Fruit fly (Drosophila melanogaster) whole organism, prepupa: ENCODE measurements around the gene CG13857.

Experiments used
- Blimp-1 ChIP-seq: fragments of 200-800 bp; sonication (Bioruptor generic); optimal IDR thresholded peaks from 3 replicates; lab custom pipeline; 2017; ENCODE audit warnings: missing biosample characterization, missing genetic modification characterization, mild to moderate bottlenecking, moderate library complexity, missing genetic modification reagents
- CG10631 ChIP-seq: fragments of 200-800 bp; sonication (Bioruptor generic); optimal IDR thresholded peaks from 2 replicates; lab custom pipeline; 2016; ENCODE audit warnings: missing biosample characterization, missing genetic modification characterization
- CG11762 ChIP-seq: fragments of 200-800 bp; sonication (Bioruptor generic); optimal IDR thresholded peaks from 3 replicates; lab custom pipeline; 2016; ENCODE audit warnings: missing biosample characterization, missing genetic modification characterization; ENCODE audit not compliant: insufficient read depth
- CG15336 ChIP-seq: fragments of 200-800 bp; sonication (Bioruptor generic); IDR thresholded peaks from 2 replicates; pipeline ENCODE4 v1.3.6; 2022; ENCODE audit warnings: missing biosample characterization, missing genetic modification characterization
- CG1621 ChIP-seq: fragments of 200-800 bp; sonication (Bioruptor generic); optimal IDR thresholded peaks from 3 replicates; lab custom pipeline; 2018; ENCODE audit warnings: missing biosample characterization, mild to moderate bottlenecking, missing genetic modification characterization
- CG16779 ChIP-seq: fragments of 200-800 bp; sonication (Bioruptor generic); optimal IDR thresholded peaks from 3 replicates; lab custom pipeline; 2017; ENCODE audit warnings: missing biosample characterization, mild to moderate bottlenecking, missing genetic modification characterization
- CG3032 ChIP-seq: fragments of 200-800 bp; optimal IDR thresholded peaks from 2 replicates; lab custom pipeline; 2019; ENCODE audit warnings: missing biosample characterization, mild to moderate bottlenecking, missing genetic modification characterization, moderate library complexity
- CG31627 ChIP-seq: fragments of 200-800 bp; sonication (Bioruptor generic); optimal IDR thresholded peaks from 3 replicates; lab custom pipeline; 2016; ENCODE audit warnings: missing biosample characterization, missing genetic modification characterization
- CG32006 ChIP-seq: fragments of 200-800 bp; sonication (Bioruptor generic); optimal IDR thresholded peaks from 3 replicates; lab custom pipeline; 2017; ENCODE audit warnings: missing biosample characterization, mild to moderate bottlenecking, missing genetic modification characterization
- CG3919 ChIP-seq: fragments of 200-800 bp; sonication (Bioruptor generic); optimal IDR thresholded peaks from 3 replicates; lab custom pipeline; 2016; ENCODE audit warnings: missing biosample characterization, missing genetic modification characterization
- CG4318 ChIP-seq: fragments of 200-800 bp; sonication (Bioruptor generic); optimal IDR thresholded peaks from 3 replicates; lab custom pipeline; 2017; ENCODE audit warnings: missing biosample characterization, mild to moderate bottlenecking, missing genetic modification characterization
- CG6163 ChIP-seq: fragments of 200-800 bp; sonication (Bioruptor generic); IDR thresholded peaks from 3 replicates; pipeline ENCODE4 v1.3.6; 2022; ENCODE audit warnings: missing biosample characterization, missing genetic modification characterization
- CG6808 ChIP-seq: fragments of 200-800 bp; sonication (Bioruptor generic); optimal IDR thresholded peaks from 3 replicates; lab custom pipeline; 2017; ENCODE audit warnings: missing biosample characterization, missing genetic modification characterization, mild to moderate bottlenecking, moderate library complexity, missing genetic modification reagents
- CG6854 ChIP-seq: fragments of 200-800 bp; sonication (Bioruptor generic); optimal IDR thresholded peaks from 2 replicates; lab custom pipeline; 2017; ENCODE audit warnings: missing biosample characterization, mild to moderate bottlenecking, missing genetic modification characterization
- CG7368 ChIP-seq: fragments of 200-800 bp; sonication (Bioruptor generic); optimal IDR thresholded peaks from 3 replicates; lab custom pipeline; 2016; ENCODE audit warnings: missing biosample characterization, missing genetic modification characterization
- CG8319 ChIP-seq: fragments of 200-800 bp; sonication (Bioruptor generic); optimal IDR thresholded peaks from 3 replicates; lab custom pipeline; 2016; ENCODE audit warnings: missing biosample characterization, missing genetic modification characterization
- CG8632 ChIP-seq: fragments of 200-800 bp; sonication (Bioruptor generic); optimal IDR thresholded peaks from 3 replicates; lab custom pipeline; 2016; ENCODE audit warnings: missing biosample characterization, missing genetic modification characterization
- CG9139 ChIP-seq: fragments of 200-800 bp; sonication (Bioruptor generic); optimal IDR thresholded peaks from 3 replicates; lab custom pipeline; 2017; ENCODE audit warnings: missing biosample characterization, mild to moderate bottlenecking, missing genetic modification characterization
- Eip78C ChIP-seq: fragments of 200-800 bp; sonication (Bioruptor generic); peaks from one replicate; lab custom pipeline; 2016; ENCODE audit warnings: missing biosample characterization, missing genetic modification characterization
- Eip93F ChIP-seq: fragments of 200-800 bp; sonication (Bioruptor generic); optimal IDR thresholded peaks from 2 replicates; lab custom pipeline; 2016; ENCODE audit warnings: missing biosample characterization, mild to moderate bottlenecking, missing genetic modification characterization
- Ets21C ChIP-seq: fragments of 200-800 bp; sonication (Bioruptor generic); optimal IDR thresholded peaks from 3 replicates; lab custom pipeline; 2016; ENCODE audit warnings: missing biosample characterization, missing genetic modification characterization
- Ets96B ChIP-seq: fragments of 200-800 bp; optimal IDR thresholded peaks from 2 replicates; lab custom pipeline; 2019; ENCODE audit warnings: missing biosample characterization, mild to moderate bottlenecking, missing genetic modification characterization, moderate library complexity
- Hr39 ChIP-seq: fragments of 200-800 bp; sonication (Bioruptor generic); optimal IDR thresholded peaks from 2 replicates; lab custom pipeline; 2016; ENCODE audit warnings: missing biosample characterization, missing genetic modification characterization
- Hr4 ChIP-seq: fragments of 200-800 bp; sonication (Bioruptor generic); optimal IDR thresholded peaks from 3 replicates; lab custom pipeline; 2016; ENCODE audit warnings: missing biosample characterization, missing genetic modification characterization
- Lpt ChIP-seq: fragments of 200-800 bp; sonication (Bioruptor generic); optimal IDR thresholded peaks from 3 replicates; lab custom pipeline; 2016; ENCODE audit warnings: missing biosample characterization, missing genetic modification characterization
- Smox ChIP-seq: fragments of 200-800 bp; sonication (Bioruptor generic); optimal IDR thresholded peaks from 3 replicates; lab custom pipeline; 2016; ENCODE audit warnings: missing biosample characterization, missing genetic modification characterization
- Sox15 ChIP-seq: fragments of 200-800 bp; sonication (Bioruptor generic); optimal IDR thresholded peaks from 3 replicates; lab custom pipeline; 2016; ENCODE audit warnings: missing biosample characterization, missing genetic modification characterization
- achi ChIP-seq: fragments of 200-800 bp; sonication (Bioruptor generic); optimal IDR thresholded peaks from 3 replicates; lab custom pipeline; 2016; ENCODE audit warnings: missing biosample characterization, missing genetic modification characterization
- acj6 ChIP-seq: fragments of 200-800 bp; sonication (Bioruptor generic); optimal IDR thresholded peaks from 3 replicates; lab custom pipeline; 2016; ENCODE audit warnings: missing biosample characterization, missing genetic modification characterization
- cyc ChIP-seq: fragments of 200-800 bp; sonication (Bioruptor generic); optimal IDR thresholded peaks from 3 replicates; lab custom pipeline; 2016; ENCODE audit warnings: missing biosample characterization, missing genetic modification characterization
- dac ChIP-seq: fragments of 200-800 bp; sonication (Bioruptor generic); optimal IDR thresholded peaks from 2 replicates; lab custom pipeline; 2017; ENCODE audit warnings: missing biosample characterization, mild to moderate bottlenecking, missing genetic modification characterization
- dsx ChIP-seq: fragments of 200-800 bp; optimal IDR thresholded peaks from 3 replicates; lab custom pipeline; 2019; ENCODE audit warnings: missing biosample characterization, mild to moderate bottlenecking, missing genetic modification characterization, moderate library complexity; ENCODE audit not compliant: poor library complexity, severe bottlenecking
- eg ChIP-seq: fragments of 200-800 bp; sonication (Bioruptor generic); IDR thresholded peaks from 3 replicates; pipeline ENCODE4 v1.3.6; 2022; ENCODE audit warnings: missing biosample characterization, missing genetic modification characterization
- esn ChIP-seq: fragments of 200-800 bp; sonication (Bioruptor generic); optimal IDR thresholded peaks from 2 replicates; lab custom pipeline; 2016; ENCODE audit warnings: missing biosample characterization, mild to moderate bottlenecking, missing genetic modification characterization, moderate library complexity
- fd59A ChIP-seq: fragments of 200-800 bp; sonication (Bioruptor generic); optimal IDR thresholded peaks from 2 replicates; lab custom pipeline; 2017; ENCODE audit warnings: missing biosample characterization, mild to moderate bottlenecking, missing genetic modification characterization, missing genetic modification reagents
- fd85E ChIP-seq: fragments of 200-800 bp; sonication (Bioruptor generic); optimal IDR thresholded peaks from 3 replicates; lab custom pipeline; 2016; ENCODE audit warnings: missing biosample characterization, missing genetic modification characterization
- salr ChIP-seq, 2 experiments: fragments of 200-800 bp; sonication (Bioruptor generic); optimal IDR thresholded peaks; 3 replicates each; lab custom pipeline; 2016 to 2018; ENCODE audit warnings: missing biosample characterization in 2 of 2, missing genetic modification characterization in 2 of 2, mild to moderate bottlenecking in 1 of 2
- spab ChIP-seq: fragments of 200-800 bp; sonication (Bioruptor generic); optimal IDR thresholded peaks from 2 replicates; lab custom pipeline; 2017; ENCODE audit warnings: missing biosample characterization, mild to moderate bottlenecking, missing genetic modification characterization, missing genetic modification reagents
- ss ChIP-seq, 2 experiments: fragments of 200-800 bp; sonication (Bioruptor generic); optimal IDR thresholded peaks; 2 replicates in 1 of 2; 3 replicates in 1 of 2; lab custom pipeline; 2017 to 2018; ENCODE audit warnings: mild to moderate bottlenecking in 2 of 2, missing biosample characterization in 2 of 2, missing genetic modification characterization in 2 of 2, moderate library complexity in 1 of 2
- svp ChIP-seq: fragments of 200-800 bp; sonication (Bioruptor generic); peaks from one replicate; lab custom pipeline; 2016; ENCODE audit warnings: missing biosample characterization, missing genetic modification characterization
- vri ChIP-seq: fragments of 200-800 bp; sonication (Bioruptor generic); optimal IDR thresholded peaks from 3 replicates; lab custom pipeline; 2016; ENCODE audit warnings: missing biosample characterization, mild to moderate bottlenecking, missing genetic modification characterization

Gene CG13857

dm6 chr3R:22368777-22369214 is 25.1 kb downstream of the CG13857 start (continued):
- TF ChIP-seq spab (GFP tag; lab: Kevin White, UChicago) (peak; percentile 43), esn (GFP tag; lab: Kevin White, UChicago) (peak; percentile 75), svp (GFP tag; lab: Kevin White, UChicago) (peak; percentile 66), CG6808 (no peak), salr (GFP tag; optimal IDR thresholded peaks at IDR 0.05; lab: Kevin White, UChicago) (no peak), CG7368 (GFP tag; lab: Kevin White, UChicago) (peak; percentile 23), Sox15 (GFP tag; lab: Kevin White, UChicago) (no peak), CG6854 (GFP tag; lab: Kevin White, UChicago) (no peak), dac (no peak), Hr39 (GFP tag; lab: Kevin White, UChicago) (peak; percentile 37), Eip93F (GFP tag; lab: Kevin White, UChicago) (peak; percentile 36), acj6 (peak; percentile 72), ss (GFP tag; optimal IDR thresholded peaks at IDR 0.05; lab: Kevin White, UChicago) (no peak), CG1621 (tag; lab: Kevin White, UChicago) (no peak), CG9139 (GFP tag; lab: Kevin White, UChicago) (no peak), Ets96B (peak; percentile 42), Hr4 (GFP tag; lab: Kevin White, UChicago) (peak; percentile 54)
- TF ChIP-seq, all 60 proteins: peak for 43

dm6 chr3R:22368077-22368776 is 25.7 kb downstream of the CG13857 start:
- TF ChIP-seq eg (peak; percentile 7; the same call in 2 of the 3 replicates), CG16779 (tag; lab: Kevin White, UChicago) (no peak), vri (GFP tag; lab: Kevin White, UChicago) (peak; percentile 83), CG11762 (GFP tag; lab: Kevin White, UChicago) (peak; percentile 1), CG6163 (GFP tag; lab: Robert Waterston, UW) (peak; percentile 30; the same call in 2 of the 3 replicates), Hr39 (GFP tag; lab: Kevin White, UChicago) (peak; percentile 32), CG7368 (GFP tag; lab: Kevin White, UChicago) (no peak), CG15336 (GFP tag; lab: Robert Waterston, UW) (peak; percentile 33; the same call in 1 of the 2 replicates), Lpt (GFP tag; lab: Kevin White, UChicago) (no peak), CG10631 (GFP tag; lab: Kevin White, UChicago) (no peak), svp (GFP tag; lab: Kevin White, UChicago) (peak; percentile 83), Blimp-1 (peak; percentile 66), Sox15 (GFP tag; lab: Kevin White, UChicago) (no peak), CG4318 (GFP tag; lab: Kevin White, UChicago) (no peak), CG9139 (GFP tag; lab: Kevin White, UChicago) (no peak)

dm6 chr3R:22367126-22368076 is 26.5 kb downstream of the CG13857 start, which contains the start of the genes Polr3F and PyK:
Gene Polr3F (minus strand): TSS chr3R:22367373.
Gene PyK (plus strand): TSS chr3R:22367536.
- peak; percentile 46 for TF ChIP-seq esn (GFP tag; lab: Kevin White, UChicago)
- TF ChIP-seq CG3032 (tag; lab: Kevin White, UChicago), result peak; percentile 41
- TF ChIP-seq cyc (GFP tag; lab: Kevin White, UChicago), result peak; percentile 26
- peak; percentile 30 for TF ChIP-seq dac
- peak; percentile 12 for TF ChIP-seq achi (GFP tag; lab: Kevin White, UChicago)
- no peak for TF ChIP-seq fd59A (GFP tag; lab: Kevin White, UChicago)
- peak; percentile 16 for TF ChIP-seq dsx (GFP tag; lab: Kevin White, UChicago)
- no peak for TF ChIP-seq CG16779 (tag; lab: Kevin White, UChicago)
- TF ChIP-seq ss (GFP tag; optimal IDR thresholded peaks at IDR 0.05; lab: Kevin White, UChicago), result peak in 1 of 2 experiments; percentile 32
- peak; percentile 48 for TF ChIP-seq vri (GFP tag; lab: Kevin White, UChicago)
- peak; percentile 72 for TF ChIP-seq Eip78C (GFP tag; lab: Kevin White, UChicago)
- no peak for TF ChIP-seq CG4318 (GFP tag; lab: Kevin White, UChicago)
- TF ChIP-seq Sox15 (GFP tag; lab: Kevin White, UChicago), result no peak
- TF ChIP-seq fd85E (GFP tag; lab: Kevin White, UChicago), result no peak
- peak; percentile 1 for TF ChIP-seq CG31627
- TF ChIP-seq CG15336 (GFP tag; lab: Robert Waterston, UW), result peak; percentile 58
- TF ChIP-seq Ets21C, result no peak
- no peak for TF ChIP-seq CG3919 (GFP tag; lab: Kevin White, UChicago)
- TF ChIP-seq salr (GFP tag; optimal IDR thresholded peaks at IDR 0.05; lab: Kevin White, UChicago), result no peak
- peak; percentile 55 for TF ChIP-seq CG32006
- TF ChIP-seq Lpt (GFP tag; lab: Kevin White, UChicago), result no peak
- no peak for TF ChIP-seq CG8632 (GFP tag; lab: Kevin White, UChicago)
- peak; percentile 45 for TF ChIP-seq Smox
- TF ChIP-seq CG8319 (GFP tag; lab: Kevin White, UChicago), result no peak
- TF ChIP-seq CG11762 (GFP tag; lab: Kevin White, UChicago), result no peak
